Worm (Caenorhabditis elegans): ENCODE results near the gene Y38H6C.18.

DNA sequence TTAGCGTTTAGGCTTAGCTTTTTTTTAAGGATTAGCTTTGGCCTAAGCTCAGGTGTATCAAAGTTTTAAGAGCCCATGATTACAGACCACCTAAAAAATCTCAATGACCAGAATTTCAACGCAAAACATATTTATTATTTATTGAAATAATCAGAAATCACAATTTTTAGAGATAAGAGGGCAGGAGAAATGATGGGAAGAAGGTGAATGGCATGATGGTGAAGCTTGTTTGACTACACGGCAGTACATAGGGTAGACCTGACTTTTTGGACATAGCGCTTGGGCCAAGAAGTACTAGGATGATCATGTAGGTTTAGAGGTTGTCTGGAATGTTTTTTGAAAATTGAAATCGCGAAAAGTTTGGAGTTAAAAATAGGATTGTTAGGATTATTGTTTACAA, 47.3 kb downstream of the Y38H6C.18 start:
- no peak for TF ChIP-seq aha-1 (tag; optimal IDR thresholded peaks at IDR 0.05)
- no peak for TF ChIP-seq tbx-2 (tag; optimal IDR thresholded peaks at IDR 0.05)

Data from whole organism, L1 larva.